Fruit fly (Drosophila melanogaster) whole organism, embryonic: ENCODE results near the gene CG14646.

Experiments used
- CG10462 ChIP-seq: fragments of 200-800 bp; sonication (Bioruptor generic); optimal IDR thresholded peaks from 2 replicates; lab custom pipeline; 2016; ENCODE audit warnings: missing biosample characterization, missing genetic modification characterization
- CG11696 ChIP-seq: fragments of 200-800 bp; sonication (Bioruptor generic); IDR thresholded peaks from 2 replicates; pipeline ENCODE4 v1.3.6; 2022; ENCODE audit warnings: missing biosample characterization, missing genetic modification characterization
- CG12236 ChIP-seq: fragments of 200-800 bp; sonication (Bioruptor generic); optimal IDR thresholded peaks from 2 replicates; lab custom pipeline; 2016; ENCODE audit warnings: missing biosample characterization, missing genetic modification characterization
- CG12659 ChIP-seq: fragments of 200-800 bp; sonication (Bioruptor generic); optimal IDR thresholded peaks from 3 replicates; lab custom pipeline; 2017; ENCODE audit warnings: mild to moderate bottlenecking, missing biosample characterization, missing genetic modification reagents, missing genetic modification characterization
- CG13894 ChIP-seq: fragments of 200-800 bp; sonication (Bioruptor generic); optimal IDR thresholded peaks from 3 replicates; lab custom pipeline; 2018; ENCODE audit warnings: missing biosample characterization, mild to moderate bottlenecking, missing genetic modification characterization, moderate library complexity
- CG15269 ChIP-seq: fragments of 200-800 bp; sonication (Bioruptor generic); optimal IDR thresholded peaks from 2 replicates; lab custom pipeline; 2018; ENCODE audit warnings: missing biosample characterization, mild to moderate bottlenecking, missing genetic modification characterization, moderate library complexity
- CG1647 ChIP-seq: fragments of 200-800 bp; sonication (Bioruptor generic); optimal IDR thresholded peaks from 3 replicates; lab custom pipeline; 2016; ENCODE audit warnings: missing biosample characterization, missing genetic modification characterization
- CG17912 ChIP-seq: fragments of 200-800 bp; sonication (Bioruptor generic); optimal IDR thresholded peaks from 2 replicates; lab custom pipeline; 2018; ENCODE audit warnings: missing biosample characterization, mild to moderate bottlenecking, missing genetic modification characterization
- CG30403 ChIP-seq: fragments of 200-800 bp; sonication (Bioruptor generic); optimal IDR thresholded peaks from 3 replicates; lab custom pipeline; 2016; ENCODE audit warnings: missing biosample characterization, missing genetic modification characterization
- CG30431 ChIP-seq: fragments of 200-800 bp; sonication (Bioruptor generic); optimal IDR thresholded peaks from 2 replicates; lab custom pipeline; 2017; ENCODE audit warnings: missing biosample characterization, missing genetic modification characterization
- CG34376 ChIP-seq: fragments of 200-800 bp; sonication (Bioruptor generic); optimal IDR thresholded peaks from 2 replicates; lab custom pipeline; 2018; ENCODE audit warnings: missing biosample characterization, mild to moderate bottlenecking, missing genetic modification characterization
- CG4282 ChIP-seq: fragments of 200-800 bp; sonication (Bioruptor generic); optimal IDR thresholded peaks from 2 replicates; lab custom pipeline; 2016; ENCODE audit warnings: missing biosample characterization, missing genetic modification characterization
- CG4617 ChIP-seq: fragments of 200-800 bp; sonication (Bioruptor generic); optimal IDR thresholded peaks from 3 replicates; lab custom pipeline; 2016; ENCODE audit warnings: missing biosample characterization, missing genetic modification characterization, borderline replicate concordance
- CG4707 ChIP-seq: fragments of 200-800 bp; sonication (Bioruptor generic); optimal IDR thresholded peaks from 2 replicates; lab custom pipeline; 2018; ENCODE audit warnings: missing biosample characterization, mild to moderate bottlenecking, missing genetic modification characterization, moderate library complexity
- CG4820 ChIP-seq: fragments of 200-800 bp; sonication (Bioruptor generic); optimal IDR thresholded peaks from 3 replicates; lab custom pipeline; 2016; ENCODE audit warnings: missing biosample characterization, missing genetic modification characterization
- CG6254 ChIP-seq: fragments of 200-800 bp; sonication (Bioruptor generic); optimal IDR thresholded peaks from 3 replicates; lab custom pipeline; 2017; ENCODE audit warnings: mild to moderate bottlenecking, missing biosample characterization, missing genetic modification reagents, missing genetic modification characterization
- CG6765 ChIP-seq: fragments of 200-800 bp; sonication (Bioruptor generic); optimal IDR thresholded peaks from 3 replicates; lab custom pipeline; 2017; ENCODE audit warnings: missing biosample characterization, mild to moderate bottlenecking, missing genetic modification characterization
- CG6813 ChIP-seq: fragments of 200-800 bp; sonication (Bioruptor generic); optimal IDR thresholded peaks from 2 replicates; lab custom pipeline; 2017; ENCODE audit warnings: missing biosample characterization, missing genetic modification characterization, mild to moderate bottlenecking, moderate library complexity, missing genetic modification reagents
- CG7963 ChIP-seq: fragments of 200-800 bp; sonication (Bioruptor generic); IDR thresholded peaks from 3 replicates; pipeline ENCODE4 v1.3.6; 2022; ENCODE audit warnings: missing biosample characterization, missing genetic modification characterization; ENCODE audit not compliant: partially characterized antibody
- CTCF ChIP-seq: fragments of 200-800 bp; sonication (Bioruptor generic); optimal IDR thresholded peaks from 2 replicates; lab custom pipeline; 2017; ENCODE audit warnings: missing biosample characterization, mild to moderate bottlenecking, missing genetic modification characterization, moderate library complexity
- Chrac-16 ChIP-seq: fragments of 200-800 bp; sonication (Bioruptor generic); optimal IDR thresholded peaks from 3 replicates; lab custom pipeline; 2016; ENCODE audit warnings: missing biosample characterization, missing genetic modification characterization
- E2f1 ChIP-seq: fragments of 200-800 bp; sonication (Bioruptor generic); IDR thresholded peaks from 2 replicates; pipeline ENCODE4 v1.3.6; 2022; ENCODE audit warnings: missing biosample characterization, missing genetic modification characterization
- ERR ChIP-seq: fragments of 200-800 bp; sonication (Bioruptor generic); optimal IDR thresholded peaks from 2 replicates; lab custom pipeline; 2016; ENCODE audit warnings: missing biosample characterization, missing genetic modification characterization
- Kr ChIP-seq: fragments of 200-800 bp; sonication (Bioruptor generic); optimal IDR thresholded peaks from 2 replicates; lab custom pipeline; 2017; ENCODE audit warnings: missing biosample characterization, mild to moderate bottlenecking, missing genetic modification characterization
- MESR4 ChIP-seq: fragments of 200-800 bp; sonication (Bioruptor generic); optimal IDR thresholded peaks from 2 replicates; lab custom pipeline; 2018; ENCODE audit warnings: missing biosample characterization, mild to moderate bottlenecking, missing genetic modification characterization, moderate library complexity
- MTF-1 ChIP-seq: fragments of 200-800 bp; sonication (Bioruptor generic); optimal IDR thresholded peaks from 2 replicates; lab custom pipeline; 2018; ENCODE audit warnings: missing biosample characterization, mild to moderate bottlenecking, missing genetic modification characterization, borderline replicate concordance
- NC2α ChIP-seq: fragments of 200-800 bp; sonication (Bioruptor generic); optimal IDR thresholded peaks from 2 replicates; lab custom pipeline; 2016; ENCODE audit warnings: missing biosample characterization, missing genetic modification characterization
- NC2β ChIP-seq: fragments of 200-800 bp; sonication (Bioruptor generic); optimal IDR thresholded peaks from 2 replicates; lab custom pipeline; 2016; ENCODE audit warnings: missing biosample characterization, missing genetic modification characterization
- Oaz ChIP-seq: fragments of 200-800 bp; sonication (Bioruptor generic); IDR thresholded peaks from 2 replicates; pipeline ENCODE4 v1.3.6; 2022; ENCODE audit warnings: missing biosample characterization, missing genetic modification characterization
- Rx ChIP-seq: fragments of 200-800 bp; sonication (Bioruptor generic); IDR thresholded peaks from 2 replicates; pipeline ENCODE4 v1.3.6; 2022; ENCODE audit warnings: missing biosample characterization, missing genetic modification characterization
- Scr ChIP-seq: fragments of 200-800 bp; sonication (Bioruptor generic); IDR thresholded peaks from 2 replicates; pipeline ENCODE4 v1.3.6; 2022; ENCODE audit warnings: missing biosample characterization, missing genetic modification characterization; ENCODE audit not compliant: partially characterized antibody
- aop ChIP-seq: fragments of 200-800 bp; sonication (Bioruptor generic); IDR thresholded peaks from 2 replicates; pipeline ENCODE4 v1.3.6; 2022; ENCODE audit warnings: missing biosample characterization, missing genetic modification characterization
- bcd ChIP-seq: fragments of 200-800 bp; sonication (Bioruptor generic); optimal IDR thresholded peaks from 2 replicates; lab custom pipeline; 2017; ENCODE audit warnings: missing biosample characterization, mild to moderate bottlenecking, missing genetic modification characterization
- chinmo ChIP-seq: fragments of 200-800 bp; sonication (Bioruptor generic); IDR thresholded peaks from 4 replicates; pipeline ENCODE4 v1.3.6; 2022; ENCODE audit warnings: missing biosample characterization, missing genetic modification characterization; ENCODE audit not compliant: partially characterized antibody
- crc ChIP-seq: fragments of 200-800 bp; sonication (Bioruptor generic); optimal IDR thresholded peaks from 2 replicates; lab custom pipeline; 2016; ENCODE audit warnings: missing biosample characterization, missing genetic modification characterization
- dan ChIP-seq: fragments of 200-800 bp; sonication (Bioruptor generic); IDR thresholded peaks from 2 replicates; pipeline ENCODE4 v1.3.6; 2022; ENCODE audit warnings: missing biosample characterization, missing genetic modification characterization
- eve ChIP-seq, 2 experiments: fragments of >200 bp; optimal IDR thresholded peaks; 2 replicates each; lab custom pipeline; 2017; ENCODE audit warnings: missing biosample characterization in 2 of 2, missing genetic modification characterization in 2 of 2
- gem ChIP-seq: fragments of 200-800 bp; sonication (Bioruptor generic); optimal IDR thresholded peaks from 2 replicates; lab custom pipeline; 2019; ENCODE audit warnings: missing biosample characterization, mild to moderate bottlenecking, missing genetic modification characterization, moderate library complexity
- her ChIP-seq: fragments of 200-800 bp; sonication (Bioruptor generic); optimal IDR thresholded peaks from 2 replicates; lab custom pipeline; 2016; ENCODE audit warnings: missing biosample characterization, missing genetic modification characterization
- kay ChIP-seq: fragments of 200-800 bp; sonication (Bioruptor generic); optimal IDR thresholded peaks from 2 replicates; lab custom pipeline; 2016; ENCODE audit warnings: missing biosample characterization, missing genetic modification characterization
- knrl ChIP-seq: fragments of 200-800 bp; sonication (Bioruptor generic); IDR thresholded peaks from 3 replicates; pipeline ENCODE4 v1.3.6; 2022; ENCODE audit warnings: missing biosample characterization, missing genetic modification characterization; ENCODE audit not compliant: partially characterized antibody
- nerfin-1 ChIP-seq: fragments of 200-800 bp; sonication (Bioruptor generic); optimal IDR thresholded peaks from 3 replicates; lab custom pipeline; 2019; ENCODE audit warnings: missing biosample characterization, mild to moderate bottlenecking, missing genetic modification characterization, moderate library complexity
- pan ChIP-seq, 4 experiments: fragments of >200 bp in 3 of 4; fragments of 200-800 bp in 1 of 4; sonication (Bioruptor generic) in 1 of 4; optimal IDR thresholded peaks in 3 of 4; IDR thresholded peaks in 1 of 4; 2 replicates each; pipeline versions ENCODE4 v1.3.6 to Lab custom; 2017 to 2022; ENCODE audit warnings: missing biosample characterization in 2 of 4, missing genetic modification characterization in 2 of 4, mixed read lengths in 1 of 4
- pb ChIP-seq: fragments of 200-800 bp; sonication (Bioruptor generic); optimal IDR thresholded peaks from 3 replicates; lab custom pipeline; 2016; ENCODE audit warnings: missing biosample characterization, missing genetic modification characterization
- pho ChIP-seq: fragments of 200-800 bp; sonication (Bioruptor generic); optimal IDR thresholded peaks from 2 replicates; lab custom pipeline; 2016; ENCODE audit warnings: missing biosample characterization, missing genetic modification characterization
- sob ChIP-seq: fragments of 200-800 bp; sonication (Bioruptor generic); IDR thresholded peaks from 2 replicates; pipeline ENCODE4 v1.3.6; 2022; ENCODE audit warnings: missing biosample characterization, missing genetic modification characterization
- sug ChIP-seq: fragments of 200-800 bp; optimal IDR thresholded peaks from 2 replicates; lab custom pipeline; 2019; ENCODE audit warnings: missing biosample characterization, mild to moderate bottlenecking, missing genetic modification characterization, moderate library complexity
- unpg ChIP-seq: fragments of 200-800 bp; sonication (Bioruptor generic); optimal IDR thresholded peaks from 3 replicates; lab custom pipeline; 2018; ENCODE audit warnings: missing biosample characterization, mild to moderate bottlenecking, missing genetic modification characterization, moderate library complexity

The CG14646 gene

DNA sequence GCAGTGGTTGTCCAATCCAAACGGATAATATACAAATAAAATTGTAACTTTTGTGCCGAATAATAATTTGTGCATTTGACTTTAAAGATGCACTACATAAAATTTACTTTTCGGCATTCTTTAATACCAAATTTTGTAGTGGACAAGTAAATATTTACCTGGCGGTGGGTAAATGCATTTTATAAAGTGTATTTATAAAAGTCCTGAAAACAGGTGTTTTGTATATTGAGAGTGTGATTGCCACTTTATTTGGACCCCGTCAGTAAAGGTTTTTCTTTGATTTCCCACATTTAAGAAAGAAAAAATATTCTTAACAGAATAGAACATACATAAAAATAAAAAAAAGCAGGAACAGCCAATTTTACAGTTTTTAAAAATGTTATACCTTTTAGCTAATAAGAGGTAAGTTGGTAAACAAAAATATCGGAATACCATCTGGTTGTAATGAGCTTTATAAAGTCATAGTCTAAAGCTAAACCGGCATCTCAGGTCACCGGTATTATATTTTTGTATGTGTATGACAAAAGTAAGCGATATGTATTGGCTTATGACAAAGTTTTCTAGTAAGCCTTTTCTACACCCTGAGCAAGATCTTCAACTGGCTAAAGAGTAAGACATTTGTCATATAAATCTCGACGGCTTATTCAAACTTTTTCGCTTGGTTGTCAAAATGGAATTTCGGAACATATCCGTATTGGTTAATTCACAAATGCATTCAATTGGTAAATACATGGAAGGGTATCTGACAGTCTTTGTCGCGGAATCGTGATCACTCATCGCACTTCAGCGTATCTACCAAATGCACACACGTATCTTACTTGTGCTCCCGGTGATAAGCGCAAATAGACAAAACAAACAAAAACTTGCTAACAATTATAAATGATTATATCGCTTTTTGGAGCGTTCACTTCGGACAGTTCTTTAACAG, 4.8 kb downstream of the CG14646 start (continued):
- TF ChIP-seq MTF-1 (peak; percentile 45), CG6813 (GFP tag; lab: Kevin White, UChicago) (peak; percentile 78), CG30403 (GFP tag; lab: Kevin White, UChicago) (peak; percentile 84), CG30431 (GFP tag; lab: Kevin White, UChicago) (peak; percentile 75), dan (GFP tag; lab: Robert Waterston, UW) (no peak), E2f1 (GFP tag; lab: Robert Waterston, UW) (peak; percentile 89), CG7963 (GFP tag; lab: Robert Waterston, UW) (no peak), unpg (GFP tag; lab: Kevin White, UChicago) (peak; percentile 90), pb (peak; percentile 89), sug (tag; lab: Kevin White, UChicago) (peak; percentile 77), pan (optimal IDR thresholded peaks at IDR 0.05; lab: Kevin White, UChicago) (no peak), pan (GFP tag; optimal IDR thresholded peaks at IDR 0.05 in 1 of 2, IDR thresholded peaks at IDR 0.05 in 1 of 2) (peak in 1 of 2 experiments; percentile 90), CG1647 (GFP tag; lab: Kevin White, UChicago) (peak; percentile 82), aop (GFP tag; lab: Robert Waterston, UW) (no peak), CG34376 (peak; percentile 70), CG15269 (tag; lab: Kevin White, UChicago) (peak; percentile 92), Scr (GFP tag; lab: Robert Waterston, UW) (no peak), CG12236 (GFP tag; lab: Kevin White, UChicago) (peak; percentile 65), Kr (GFP tag; lab: Kevin White, UChicago) (no peak), CG11696 (peak; percentile 68), sob (GFP tag; lab: Robert Waterston, UW) (peak; percentile 88), CG17912 (peak; percentile 52), knrl (no peak), CG6254 (GFP tag; lab: Kevin White, UChicago) (peak; percentile 77), CG4820 (peak; percentile 84), CG12659 (peak; percentile 88), Rx (GFP tag; lab: Robert Waterston, UW) (peak; percentile 85), her (peak; percentile 85), eve (GFP tag; optimal IDR thresholded peaks at IDR 0.05; lab: Kevin White, UChicago) (no peak), CG6765 (GFP tag; lab: Kevin White, UChicago) (peak; percentile 60), NC2β (peak; percentile 70), chinmo (GFP tag; lab: Robert Waterston, UW) (no peak), ERR (GFP tag; lab: Kevin White, UChicago) (peak; percentile 86), nerfin-1 (tag; lab: Kevin White, UChicago) (peak; percentile 76), NC2α (GFP tag; lab: Kevin White, UChicago) (peak; percentile 59), pho (GFP tag; lab: Kevin White, UChicago) (peak; percentile 89), CG10462 (peak; percentile 44), Chrac-16 (GFP tag; lab: Kevin White, UChicago) (peak; percentile 76), Oaz (no peak; the same call in 1 of the 2 replicates), gem (tag; lab: Kevin White, UChicago) (peak; percentile 94), CG13894 (peak; percentile 68), CG4707 (GFP tag; lab: Kevin White, UChicago) (peak; percentile 52), CG4282 (GFP tag; lab: Kevin White, UChicago) (peak; percentile 41), CTCF (GFP tag; lab: Kevin White, UChicago) (peak; percentile 37), CG4617 (GFP tag; lab: Kevin White, UChicago) (peak; percentile 50), bcd (GFP tag; lab: Kevin White, UChicago) (peak; percentile 91), crc (GFP tag; lab: Kevin White, UChicago) (peak; percentile 80), kay (GFP tag; lab: Kevin White, UChicago) (peak; percentile 76), MESR4 (GFP tag; lab: Kevin White, UChicago) (peak; percentile 19)
